Worm (Caenorhabditis elegans) whole organism, L4 larva: ENCODE results near the gene mig-10.

Experiments
- T20F7.1 ChIP-seq: fragments of 200-800 bp; sonication (Bioruptor generic); optimal IDR thresholded peaks from 2 replicates; lab custom pipeline; 2018; ENCODE audit warnings: mild to moderate bottlenecking, missing genetic modification characterization, missing compliant biosample characterization
- Y105C5A.15 ChIP-seq: fragments of 200-800 bp; sonication (Bioruptor generic); IDR thresholded peaks from 2 replicates; pipeline ENCODE4 v1.3.6; 2022; ENCODE audit warnings: missing genetic modification characterization, missing compliant biosample characterization
- Y75B8A.6 ChIP-seq: fragments of 200-800 bp; sonication (Bioruptor generic); IDR thresholded peaks from 2 replicates; pipeline ENCODE4 v1.3.6; 2022; ENCODE audit warnings: missing genetic modification reagents, missing genetic modification characterization, missing compliant biosample characterization
- ZK337.2 ChIP-seq: fragments of 200-800 bp; sonication (Bioruptor generic); IDR thresholded peaks from 2 replicates; pipeline ENCODE4 v1.3.6; 2022; ENCODE audit warnings: missing genetic modification reagents, missing genetic modification characterization, missing compliant biosample characterization
- aha-1 ChIP-seq: fragments of 150-350 bp; peaks from one replicate; lab custom pipeline; 2014; ENCODE audit warnings: missing biosample characterization, missing genetic modification characterization
- aly-2 ChIP-seq: sonication (generic microtip); optimal IDR thresholded peaks from 2 replicates; lab custom pipeline; 2018; ENCODE audit warnings: missing biosample characterization, missing genetic modification characterization
- attf-4 ChIP-seq: sonication (generic microtip); optimal IDR thresholded peaks from 3 replicates; lab custom pipeline; 2017; ENCODE audit warnings: missing biosample characterization, missing genetic modification characterization
- ceh-28 ChIP-seq: fragments of 150-350 bp; optimal IDR thresholded peaks from 2 replicates; lab custom pipeline; 2014; ENCODE audit warnings: missing biosample characterization, missing genetic modification reagents, missing genetic modification characterization
- ceh-32 ChIP-seq: sonication (generic microtip); optimal IDR thresholded peaks from 2 replicates; lab custom pipeline; 2016; ENCODE audit warnings: mild to moderate bottlenecking, missing genetic modification characterization, missing compliant biosample characterization; ENCODE audit not compliant: poor library complexity
- ceh-82 ChIP-seq: sonication (generic microtip); optimal IDR thresholded peaks from 2 replicates; lab custom pipeline; 2017; ENCODE audit warnings: missing biosample characterization, missing genetic modification characterization
- ces-1 ChIP-seq: fragments of 150-350 bp; sonication (generic microtip); optimal IDR thresholded peaks from 4 replicates; lab custom pipeline; 2014; ENCODE audit warnings: missing biosample characterization, missing genetic modification reagents, missing genetic modification characterization
- ctbp-1 ChIP-seq: fragments of 200-800 bp; sonication (Bioruptor generic); IDR thresholded peaks from 2 replicates; pipeline ENCODE4 v1.3.6; 2022; ENCODE audit warnings: missing genetic modification reagents, missing genetic modification characterization, missing compliant biosample characterization
- daf-19 ChIP-seq: fragments of 200-800 bp; sonication (Bioruptor generic); conservative IDR thresholded peaks from 2 replicates; pipeline ENCODE4 v1.3.6; 2022; ENCODE audit warnings: missing genetic modification characterization, missing compliant biosample characterization
- daf-8 ChIP-seq: fragments of 200-800 bp; sonication (Bioruptor generic); IDR thresholded peaks from 2 replicates; pipeline ENCODE4 v1.3.6; 2022; ENCODE audit warnings: missing genetic modification characterization, missing compliant biosample characterization
- dmd-6 ChIP-seq: fragments of 200-800 bp; sonication (Bioruptor generic); IDR thresholded peaks from 2 replicates; pipeline ENCODE4 v1.3.6; 2022; ENCODE audit warnings: missing genetic modification reagents, missing genetic modification characterization, missing compliant biosample characterization
- gei-8 ChIP-seq: fragments of 200-800 bp; sonication (Bioruptor generic); optimal IDR thresholded peaks from 2 replicates; lab custom pipeline; 2018; ENCODE audit warnings: mild to moderate bottlenecking, missing genetic modification characterization, missing compliant biosample characterization
- lim-7 ChIP-seq: fragments of 200-800 bp; sonication (Bioruptor generic); IDR thresholded peaks from 2 replicates; pipeline ENCODE4 v1.3.6; 2022; ENCODE audit warnings: missing genetic modification characterization, missing compliant biosample characterization
- lin-1 ChIP-seq: fragments of 200-800 bp; sonication (Bioruptor generic); IDR thresholded peaks from 2 replicates; pipeline ENCODE4 v1.3.6; 2022; ENCODE audit warnings: missing genetic modification reagents, missing genetic modification characterization, missing compliant biosample characterization
- lin-29 ChIP-seq: fragments of 200-800 bp; sonication (Bioruptor generic); IDR thresholded peaks from 2 replicates; pipeline ENCODE4 v1.3.6; 2022; ENCODE audit warnings: missing genetic modification reagents, missing genetic modification characterization, missing compliant biosample characterization
- lin-39 ChIP-seq: fragments of 150-350 bp; optimal IDR thresholded peaks from 2 replicates; lab custom pipeline; 2014; ENCODE audit warnings: missing biosample characterization, missing genetic modification reagents, missing genetic modification characterization
- lir-3 ChIP-seq: sonication (generic microtip); optimal IDR thresholded peaks from 2 replicates; lab custom pipeline; 2016; ENCODE audit warnings: mild to moderate bottlenecking, missing genetic modification characterization, missing compliant biosample characterization
- lsy-2 ChIP-seq, 2 experiments: fragments of 150-350 bp in 1 of 2; sonication (generic microtip) in 1 of 2; optimal IDR thresholded peaks; 2 replicates each; lab custom pipeline; 2014 to 2017; ENCODE audit warnings: missing biosample characterization in 2 of 2, missing genetic modification characterization in 2 of 2
- mdl-1 ChIP-seq, 2 experiments: fragments of 150-350 bp in 1 of 2; sonication (generic microtip) in 1 of 2; optimal IDR thresholded peaks; 2 replicates each; lab custom pipeline; 2014 to 2017; ENCODE audit warnings: missing biosample characterization in 2 of 2, missing genetic modification characterization in 2 of 2
- mep-1 ChIP-seq: fragments of 150-350 bp; sonication (generic microtip); optimal IDR thresholded peaks from 3 replicates; lab custom pipeline; 2014; ENCODE audit warnings: missing biosample characterization, missing genetic modification characterization
- mes-2 ChIP-seq: sonication (generic microtip); optimal IDR thresholded peaks from 2 replicates; lab custom pipeline; 2016; ENCODE audit warnings: missing genotype, mild to moderate bottlenecking, missing genetic modification characterization, missing compliant biosample characterization; ENCODE audit not compliant: poor library complexity, severe bottlenecking
- nhr-42 ChIP-seq: fragments of 200-800 bp; sonication (Bioruptor generic); IDR thresholded peaks from 2 replicates; pipeline ENCODE4 v1.3.6; 2022; ENCODE audit warnings: missing genetic modification characterization, missing compliant biosample characterization
- nhr-6 ChIP-seq: fragments of 150-350 bp; optimal IDR thresholded peaks from 2 replicates; lab custom pipeline; 2014; ENCODE audit warnings: missing biosample characterization, missing genetic modification characterization
- nhr-76 ChIP-seq: fragments of 150-350 bp; optimal IDR thresholded peaks from 2 replicates; lab custom pipeline; 2014; ENCODE audit warnings: missing biosample characterization, missing genetic modification characterization
- nhr-77 ChIP-seq: fragments of 150-350 bp; optimal IDR thresholded peaks from 2 replicates; lab custom pipeline; 2014; ENCODE audit warnings: missing biosample characterization, missing genetic modification characterization
- pha-4 ChIP-seq, 2 experiments: fragments of 150-350 bp in 1 of 2; fragments of 200-800 bp in 1 of 2; sonication (Bioruptor generic) in 1 of 2; IDR thresholded peaks in 1 of 2; optimal IDR thresholded peaks in 1 of 2; 2 replicates each; pipeline versions ENCODE4 v1.3.6 to Lab custom; 2014 to 2022; ENCODE audit warnings: missing genetic modification characterization in 2 of 2, missing genetic modification reagents in 2 of 2, missing biosample characterization in 1 of 2, missing compliant biosample characterization in 1 of 2
- php-3 ChIP-seq: fragments of 200-800 bp; sonication (Bioruptor generic); IDR thresholded peaks from 2 replicates; pipeline ENCODE4 v1.3.6; 2022; ENCODE audit warnings: missing genetic modification reagents, missing genetic modification characterization, missing compliant biosample characterization
- tag-97 ChIP-seq: fragments of 200-800 bp; sonication (Bioruptor generic); IDR thresholded peaks from 2 replicates; pipeline ENCODE4 v1.3.6; 2022; ENCODE audit warnings: missing genetic modification characterization, missing compliant biosample characterization
- tra-1 ChIP-seq: fragments of 200-800 bp; sonication (Bioruptor generic); IDR thresholded peaks from 2 replicates; pipeline ENCODE4 v1.3.6; 2022; ENCODE audit warnings: missing genetic modification reagents, missing genetic modification characterization, missing compliant biosample characterization
- unc-39 ChIP-seq: sonication (generic microtip); optimal IDR thresholded peaks from 2 replicates; lab custom pipeline; 2017; ENCODE audit warnings: missing biosample characterization, missing genetic modification characterization
- unc-62 ChIP-seq, 3 experiments: fragments of 150-350 bp in 1 of 3; sonication (generic microtip); optimal IDR thresholded peaks in 2 of 3; peaks in 1 of 3; 1 replicate in 1 of 3; 2 replicates in 2 of 3; lab custom pipeline; 2014 to 2017; ENCODE audit warnings: missing biosample characterization in 3 of 3, missing genetic modification characterization in 3 of 3, missing genetic modification reagents in 3 of 3, missing genotype in 1 of 3
- zag-1 ChIP-seq: fragments of 150-350 bp; optimal IDR thresholded peaks from 2 replicates; lab custom pipeline; 2014; ENCODE audit warnings: missing biosample characterization, missing genetic modification characterization
- zfp-2 ChIP-seq: sonication (generic microtip); optimal IDR thresholded peaks from 2 replicates; lab custom pipeline; 2016; ENCODE audit warnings: mild to moderate bottlenecking, missing genetic modification characterization, missing compliant biosample characterization
- zip-11 ChIP-seq: fragments of 200-800 bp; sonication (Bioruptor generic); IDR thresholded peaks from 2 replicates; pipeline ENCODE4 v1.3.6; 2022; ENCODE audit warnings: missing genetic modification characterization, missing compliant biosample characterization
- zip-2 ChIP-seq: fragments of 150-350 bp; optimal IDR thresholded peaks from 2 replicates; lab custom pipeline; 2014; ENCODE audit warnings: missing biosample characterization, missing genetic modification characterization
- ztf-11 ChIP-seq: fragments of 150-350 bp; optimal IDR thresholded peaks from 2 replicates; lab custom pipeline; 2014; ENCODE audit warnings: missing biosample characterization, missing genetic modification characterization
- ztf-7 ChIP-seq: fragments of 150-350 bp; optimal IDR thresholded peaks from 2 replicates; lab custom pipeline; 2014; ENCODE audit warnings: missing biosample characterization, missing genetic modification characterization

Gene mig-10

DNA sequence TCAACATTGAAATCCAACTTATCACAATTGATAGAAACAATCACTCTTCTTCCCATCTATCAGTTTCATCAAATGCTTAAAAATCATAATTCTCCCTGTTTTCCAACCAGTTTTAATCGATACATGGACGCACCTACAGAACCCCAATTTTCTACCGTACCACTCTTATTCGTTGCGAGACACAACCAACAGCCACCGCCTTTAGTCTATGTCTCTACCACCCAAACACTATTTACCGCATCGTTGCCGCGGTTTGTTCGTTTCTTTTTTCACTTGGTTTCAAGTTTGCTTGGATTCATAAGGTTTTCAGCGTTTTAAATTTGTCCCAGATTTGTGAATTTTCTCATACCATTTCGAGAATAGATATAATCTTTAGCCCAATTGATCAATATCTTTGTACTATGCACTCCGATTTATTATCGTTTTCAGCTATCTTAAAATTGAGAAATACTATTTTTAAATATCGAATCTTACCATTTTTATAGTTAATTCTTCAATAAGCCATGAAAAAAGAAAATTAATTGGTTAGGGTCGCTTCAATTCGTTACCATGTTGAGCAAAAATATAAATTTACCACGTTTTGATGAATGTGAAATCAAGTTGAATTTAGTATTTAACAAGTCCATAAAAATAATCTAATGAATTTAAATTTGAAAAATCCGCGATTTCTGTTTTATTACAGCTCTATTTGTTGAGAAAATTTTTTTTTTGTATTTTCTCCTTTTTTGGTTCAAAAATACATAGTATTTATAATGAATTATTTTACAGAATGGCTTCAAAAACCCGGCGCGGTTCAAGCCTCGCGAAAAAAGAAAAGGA lies 31.5 kb downstream of the mig-10 start, which contains the start of gene F10E9.3 (continued):
- TF ChIP-seq unc-62 (GFP tag; optimal IDR thresholded peaks at IDR 0.05 in 1 of 2; lab: Kevin White, UChicago): peak in 1 of 2 experiments; percentile 93
- TF ChIP-seq unc-62 (tag; optimal IDR thresholded peaks at IDR 0.05; lab: Kevin White, UChicago): no peak
- TF ChIP-seq pha-4 (GFP tag; IDR thresholded peaks at IDR 0.05; lab: Robert Waterston, UW): no peak
- TF ChIP-seq pha-4 (tag; optimal IDR thresholded peaks at IDR 0.05; lab: Kevin White, UChicago): no peak
- no peak for TF ChIP-seq gei-8 (GFP tag; lab: Kevin White, UChicago)
- TF ChIP-seq T20F7.1 (GFP tag; lab: Kevin White, UChicago): peak; percentile 13
- no peak for TF ChIP-seq nhr-42
- TF ChIP-seq lir-3 (tag; lab: Kevin White, UChicago): no peak
- no peak for TF ChIP-seq zip-11 (GFP tag; lab: Robert Waterston, UW)
- no peak for TF ChIP-seq tra-1 (GFP tag; lab: Robert Waterston, UW)
- TF ChIP-seq ZK337.2: no peak
- no peak for TF ChIP-seq tag-97 (GFP tag; lab: Robert Waterston, UW)
- no peak for TF ChIP-seq Y75B8A.6 (GFP tag; lab: Robert Waterston, UW)
- TF ChIP-seq zfp-2 (tag; lab: Kevin White, UChicago): no peak
- TF ChIP-seq ceh-82 (tag; lab: Kevin White, UChicago): no peak
- TF ChIP-seq ctbp-1 (GFP tag; lab: Robert Waterston, UW): no peak
- no peak for TF ChIP-seq unc-39 (tag; lab: Kevin White, UChicago)
- no peak for TF ChIP-seq aly-2 (tag; lab: Kevin White, UChicago)
- peak in 1 of 2 experiments; percentile 96 for TF ChIP-seq lsy-2 (tag; optimal IDR thresholded peaks at IDR 0.05; lab: Kevin White, UChicago)
- no peak for TF ChIP-seq lin-39 (tag; lab: Kevin White, UChicago)
- TF ChIP-seq Y105C5A.15 (GFP tag; lab: Robert Waterston, UW): no peak
- no peak for TF ChIP-seq lin-29 (GFP tag; lab: Robert Waterston, UW)
- no peak for TF ChIP-seq ztf-7
- no peak for TF ChIP-seq lin-1 (GFP tag; lab: Robert Waterston, UW)
- no peak for TF ChIP-seq zag-1
- TF ChIP-seq lim-7 (GFP tag; lab: Robert Waterston, UW): no peak
- TF ChIP-seq ces-1 (GFP tag; lab: Kevin White, UChicago): no peak
- TF ChIP-seq ceh-28 (tag; lab: Kevin White, UChicago): no peak
- TF ChIP-seq nhr-6 (tag; lab: Kevin White, UChicago): no peak
- no peak for TF ChIP-seq zip-2 (tag; lab: Kevin White, UChicago)
- peak; percentile 68 for TF ChIP-seq aha-1 (tag; lab: Kevin White, UChicago)
- TF ChIP-seq ztf-11 (tag; lab: Kevin White, UChicago): no peak
- TF ChIP-seq ceh-32 (tag; lab: Kevin White, UChicago): no peak
- TF ChIP-seq dmd-6 (GFP tag; lab: Robert Waterston, UW): no peak
- TF ChIP-seq daf-8: no peak
- TF ChIP-seq nhr-76 (tag; lab: Kevin White, UChicago): no peak

ce11 chrIII:8312393-8312792 lies 33.5 kb downstream of the mig-10 start, which contains the start of gene F10E9.2:
F10E9.2 (plus strand) TSS chrIII:8312693.
- TF ChIP-seq mes-2 (tag; lab: Kevin White, UChicago) (no peak), mep-1 (tag; lab: Kevin White, UChicago) (peak; percentile 2)

- TF ChIP-seq tag-97 (GFP tag; lab: Robert Waterston, UW) (no peak), pha-4 (GFP tag; IDR thresholded peaks at IDR 0.05; lab: Robert Waterston, UW) (no peak), pha-4 (tag; optimal IDR thresholded peaks at IDR 0.05; lab: Kevin White, UChicago) (no peak), php-3 (GFP tag; lab: Robert Waterston, UW) (no peak), nhr-77 (tag; lab: Kevin White, UChicago) (no peak), attf-4 (tag; lab: Kevin White, UChicago) (no peak), mdl-1 (tag; optimal IDR thresholded peaks at IDR 0.05; lab: Kevin White, UChicago) (no peak), daf-19 (GFP tag; lab: Robert Waterston, UW) (no peak), lin-1 (GFP tag; lab: Robert Waterston, UW) (no peak)
- TF ChIP-seq, all 104 proteins: peak for 0
These were observed 39.6 kb downstream of the mig-10 start, which contains the start of gene sas-4 for ce11 chrIII:8318488-8318887. sas-4 (minus strand) TSS chrIII:8318588.
